Worm (Caenorhabditis elegans): ENCODE data around the gene cest-1.2.

cest-1.2 gene

DNA sequence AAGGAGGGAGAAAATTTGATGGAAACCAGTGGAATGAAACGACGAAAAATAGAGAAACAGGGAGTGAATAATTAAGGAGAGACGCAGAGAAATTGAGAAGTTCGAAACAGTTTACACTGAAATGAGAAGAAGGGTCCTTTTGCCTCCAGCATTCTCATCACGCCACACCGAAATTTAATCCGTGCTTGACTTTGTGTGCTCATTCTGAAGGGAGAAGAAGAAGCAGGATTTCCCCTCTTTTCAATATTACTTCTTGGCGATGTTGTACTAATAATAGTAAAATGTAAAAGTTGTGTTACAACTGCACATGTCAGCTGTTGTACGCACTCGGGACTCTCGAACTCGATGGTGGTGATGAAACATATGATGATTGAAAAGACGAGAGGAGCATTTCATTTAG, 7.0 kb downstream of the cest-1.2 start (continued):
- no peak for TF ChIP-seq fkh-10 (GFP tag; optimal IDR thresholded peaks at IDR 0.05)
- no peak for TF ChIP-seq hlh-6 (tag; optimal IDR thresholded peaks at IDR 0.05)
- no peak for TF ChIP-seq hlh-13 (GFP tag; optimal IDR thresholded peaks at IDR 0.05)
- TF ChIP-seq nfya-1 (tag; optimal IDR thresholded peaks at IDR 0.05) = no peak
- TF ChIP-seq ahr-1 (tag; optimal IDR thresholded peaks at IDR 0.05) = no peak

- TF ChIP-seq nhr-232 (tag; optimal IDR thresholded peaks at IDR 0.05) (no peak), pax-1 (tag; optimal IDR thresholded peaks at IDR 0.05) (no peak), unc-42 (tag; optimal IDR thresholded peaks at IDR 0.05) (no peak), gmeb-2 (tag; optimal IDR thresholded peaks at IDR 0.05) (no peak), nfya-1 (tag; optimal IDR thresholded peaks at IDR 0.05) (no peak), mec-3 (tag; optimal IDR thresholded peaks at IDR 0.05; ENCODE audit: borderline replicate concordance) (no peak), ztf-16 (tag; optimal IDR thresholded peaks at IDR 0.05) (no peak), ttx-3 (tag; optimal IDR thresholded peaks at IDR 0.05) (no peak), unc-3 (GFP tag; conservative IDR thresholded peaks at IDR 0.05) (no peak), unc-3 (tag; optimal IDR thresholded peaks at IDR 0.05) (no peak), ceh-45 (GFP tag; IDR thresholded peaks at IDR 0.05) (no peak), lin-11 (tag; optimal IDR thresholded peaks at IDR 0.05) (no peak), eyg-1 (tag; optimal IDR thresholded peaks at IDR 0.05) (no peak), nhr-11 (tag; optimal IDR thresholded peaks at IDR 0.05) (no peak), pros-1 (tag; optimal IDR thresholded peaks at IDR 0.05) (no peak), ahr-1 (tag; optimal IDR thresholded peaks at IDR 0.05) (no peak), odd-2 (tag; optimal IDR thresholded peaks at IDR 0.05) (no peak), tbx-2 (tag; optimal IDR thresholded peaks at IDR 0.05) (no peak), ref-2 (tag; optimal IDR thresholded peaks at IDR 0.05) (no peak), T23F11.4 (GFP tag; optimal IDR thresholded peaks at IDR 0.05) (no peak), K09A11.1 (tag; optimal IDR thresholded peaks at IDR 0.05; ENCODE audit: insufficient read depth) (no peak)
Measured at ce11 chrV:14150966-14151365, 9.7 kb downstream of the cest-1.2 start.

- no peak for TF ChIP-seq Y22D7AL.16 (tag; optimal IDR thresholded peaks at IDR 0.05)
- TF ChIP-seq dve-1 (tag; optimal IDR thresholded peaks at IDR 0.05) = no peak
- TF ChIP-seq ttx-3 (tag; optimal IDR thresholded peaks at IDR 0.05) = no peak
- no peak for TF ChIP-seq ceh-24 (tag; optimal IDR thresholded peaks at IDR 0.05)
- no peak for TF ChIP-seq sox-4 (tag; optimal IDR thresholded peaks at IDR 0.05)
- no peak for TF ChIP-seq ztf-16 (tag; optimal IDR thresholded peaks at IDR 0.05)
Measured at ce11 chrV:14149125-14149524, 11.5 kb downstream of the cest-1.2 start.

DNA sequence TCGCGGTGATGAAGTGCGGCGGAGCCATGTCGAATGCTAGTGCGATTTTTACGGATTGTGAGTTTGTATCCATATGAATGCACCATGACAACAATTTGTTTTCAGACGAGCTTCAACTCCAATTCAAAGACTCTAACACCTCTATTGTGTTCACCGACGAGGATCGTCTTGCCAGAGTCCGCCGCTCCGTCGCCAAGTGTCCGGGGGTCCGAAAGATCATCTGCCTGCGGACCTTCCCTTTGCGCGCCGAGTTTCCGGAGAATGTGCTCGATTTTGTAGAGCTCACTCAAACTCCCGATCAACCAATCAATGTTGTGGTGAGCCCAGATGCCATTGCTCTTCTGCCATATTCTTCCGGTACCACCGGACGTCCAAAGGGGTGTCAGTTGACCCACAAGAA, 13.5 kb downstream of the cest-1.2 start:
- TF ChIP-seq elt-4 (tag; optimal IDR thresholded peaks at IDR 0.05) (no peak), hlh-6 (tag; optimal IDR thresholded peaks at IDR 0.05) (no peak), ceh-9 (tag; optimal IDR thresholded peaks at IDR 0.05) (no peak), Y22D7AL.16 (tag; optimal IDR thresholded peaks at IDR 0.05) (no peak), ceh-34 (tag; optimal IDR thresholded peaks at IDR 0.05) (no peak), pha-2 (tag; optimal IDR thresholded peaks at IDR 0.05) (no peak), syd-9 (tag; optimal IDR thresholded peaks at IDR 0.05) (no peak), ceh-19 (GFP tag; optimal IDR thresholded peaks at IDR 0.05) (no peak), rnt-1 (tag; optimal IDR thresholded peaks at IDR 0.05) (no peak), ztf-16 (tag; optimal IDR thresholded peaks at IDR 0.05) (no peak), odd-2 (tag; optimal IDR thresholded peaks at IDR 0.05) (no peak), pax-1 (tag; optimal IDR thresholded peaks at IDR 0.05) (no peak), ceh-18 (tag; optimal IDR thresholded peaks at IDR 0.05) (no peak), ceh-6 (GFP tag; optimal IDR thresholded peaks at IDR 0.05) (no peak), hlh-13 (GFP tag; optimal IDR thresholded peaks at IDR 0.05) (no peak), unc-55 (GFP tag; optimal IDR thresholded peaks at IDR 0.05) (no peak), ceh-45 (GFP tag; IDR thresholded peaks at IDR 0.05) (no peak), ceh-31 (tag; optimal IDR thresholded peaks at IDR 0.05) (no peak), unc-86 (tag; optimal IDR thresholded peaks at IDR 0.05) (no peak)
